Fruit fly (Drosophila melanogaster) whole organism, adult: Measurements from ENCODE around the gene Mnr.

Experiments
- CG14711 ChIP-seq: fragments of 200-800 bp; sonication (Bioruptor generic); optimal IDR thresholded peaks from 2 replicates; lab custom pipeline; 2018; ENCODE audit warnings: missing biosample characterization, mild to moderate bottlenecking, missing genetic modification characterization, moderate library complexity
- CG5204 ChIP-seq: fragments of 200-800 bp; sonication (Bioruptor generic); optimal IDR thresholded peaks from 2 replicates; lab custom pipeline; 2016; ENCODE audit warnings: missing biosample characterization, missing genetic modification characterization
- Crg-1 ChIP-seq: fragments of 200-800 bp; sonication (Bioruptor generic); optimal IDR thresholded peaks from 2 replicates; lab custom pipeline; 2016; ENCODE audit warnings: missing biosample characterization, missing genetic modification characterization

DNA sequence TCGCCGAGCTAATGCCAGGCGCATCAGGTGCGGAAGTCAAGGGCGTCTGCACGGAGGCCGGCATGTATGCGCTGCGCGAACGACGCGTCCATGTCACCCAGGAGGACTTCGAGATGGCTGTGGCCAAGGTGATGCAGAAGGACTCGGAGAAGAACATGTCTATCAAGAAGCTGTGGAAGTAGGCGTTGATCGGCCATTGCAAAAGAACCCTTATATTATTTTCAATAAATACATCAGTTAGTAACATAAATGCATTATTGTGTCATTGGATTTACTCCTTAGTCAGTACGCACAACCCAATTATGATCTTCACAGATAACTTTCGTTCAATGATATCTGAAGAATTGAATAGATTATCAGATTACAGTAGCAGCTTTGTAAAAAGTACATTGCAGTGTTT is 36.5 kb upstream of the Mnr start, which contains the start of gene CG1801:
- TF ChIP-seq CG14711 (tag; lab: Kevin White, UChicago), result no peak
- TF ChIP-seq Crg-1, result no peak
- no peak for TF ChIP-seq CG5204 (GFP tag; lab: Kevin White, UChicago)
